Fruit fly (Drosophila melanogaster) whole organism, embryonic: Measurements from ENCODE around the gene Sps2.

Source experiments
- Atf-2 ChIP-seq: fragments of 200-800 bp; sonication (Bioruptor generic); optimal IDR thresholded peaks from 2 replicates; lab custom pipeline; 2016; ENCODE audit warnings: missing biosample characterization, missing genetic modification characterization
- CG10366 ChIP-seq: fragments of 200-800 bp; sonication (Bioruptor generic); IDR thresholded peaks from 2 replicates; pipeline ENCODE4 v1.3.6; 2022; ENCODE audit warnings: missing biosample characterization, missing genetic modification characterization
- CG11093 ChIP-seq: fragments of 200-800 bp; sonication (Bioruptor generic); IDR thresholded peaks from 3 replicates; pipeline ENCODE4 v1.3.6; 2022; ENCODE audit warnings: missing biosample characterization, missing genetic modification characterization
- CG11456 ChIP-seq: fragments of 200-800 bp; sonication (Bioruptor generic); IDR thresholded peaks from 3 replicates; pipeline ENCODE4 v1.3.6; 2022; ENCODE audit warnings: missing biosample characterization, missing genetic modification characterization
- CG12391 ChIP-seq: fragments of 200-800 bp; sonication (Bioruptor generic); optimal IDR thresholded peaks from 3 replicates; lab custom pipeline; 2018; ENCODE audit warnings: missing biosample characterization, mild to moderate bottlenecking, missing genetic modification characterization, moderate library complexity
- CG12942 ChIP-seq: fragments of 200-800 bp; sonication (Bioruptor generic); optimal IDR thresholded peaks from 3 replicates; lab custom pipeline; 2016; ENCODE audit warnings: missing biosample characterization, missing genetic modification characterization
- CG13424 ChIP-seq: fragments of 200-800 bp; sonication (Bioruptor generic); optimal IDR thresholded peaks from 2 replicates; lab custom pipeline; 2019; ENCODE audit warnings: missing biosample characterization, mild to moderate bottlenecking, missing genetic modification characterization, moderate library complexity
- CG15011 ChIP-seq: fragments of 200-800 bp; sonication (Bioruptor generic); optimal IDR thresholded peaks from 3 replicates; lab custom pipeline; 2018; ENCODE audit warnings: missing biosample characterization, mild to moderate bottlenecking, missing genetic modification characterization
- CG15269 ChIP-seq: fragments of 200-800 bp; sonication (Bioruptor generic); optimal IDR thresholded peaks from 2 replicates; lab custom pipeline; 2018; ENCODE audit warnings: missing biosample characterization, mild to moderate bottlenecking, missing genetic modification characterization, moderate library complexity
- CG17186 ChIP-seq: fragments of 200-800 bp; sonication (Bioruptor generic); optimal IDR thresholded peaks from 3 replicates; lab custom pipeline; 2017; ENCODE audit warnings: missing biosample characterization, missing genetic modification reagents, missing genetic modification characterization
- CG18476 ChIP-seq: fragments of 200-800 bp; sonication (Bioruptor generic); optimal IDR thresholded peaks from 2 replicates; lab custom pipeline; 2016; ENCODE audit warnings: missing biosample characterization, mild to moderate bottlenecking, missing genetic modification characterization
- CG2199 ChIP-seq: fragments of 200-800 bp; sonication (Bioruptor generic); IDR thresholded peaks from 3 replicates; pipeline ENCODE4 v1.3.6; 2022; ENCODE audit warnings: missing biosample characterization, missing genetic modification characterization
- CG30020 ChIP-seq: fragments of 200-800 bp; optimal IDR thresholded peaks from 2 replicates; lab custom pipeline; 2019; ENCODE audit warnings: missing biosample characterization, mild to moderate bottlenecking, missing genetic modification characterization, moderate library complexity
- CG7271 ChIP-seq: fragments of 200-800 bp; sonication (Bioruptor generic); optimal IDR thresholded peaks from 2 replicates; lab custom pipeline; 2018; ENCODE audit warnings: missing biosample characterization, mild to moderate bottlenecking, missing genetic modification characterization, moderate library complexity
- CG7556 ChIP-seq: fragments of 200-800 bp; sonication (Bioruptor generic); optimal IDR thresholded peaks from 2 replicates; lab custom pipeline; 2017; ENCODE audit warnings: missing biosample characterization, mild to moderate bottlenecking, missing genetic modification characterization
- CG7839 ChIP-seq: fragments of 200-800 bp; sonication (Bioruptor generic); optimal IDR thresholded peaks from 3 replicates; lab custom pipeline; 2018; ENCODE audit warnings: missing biosample characterization, mild to moderate bottlenecking, missing genetic modification characterization, moderate library complexity
- CG7963 ChIP-seq: fragments of 200-800 bp; sonication (Bioruptor generic); IDR thresholded peaks from 3 replicates; pipeline ENCODE4 v1.3.6; 2022; ENCODE audit warnings: missing biosample characterization, missing genetic modification characterization; ENCODE audit not compliant: partially characterized antibody
- CG8281 ChIP-seq: fragments of 200-800 bp; sonication (Bioruptor generic); optimal IDR thresholded peaks from 2 replicates; lab custom pipeline; 2018; ENCODE audit warnings: missing biosample characterization, mild to moderate bottlenecking, missing genetic modification characterization, moderate library complexity
- CG8944 ChIP-seq: fragments of 200-800 bp; sonication (Bioruptor generic); optimal IDR thresholded peaks from 3 replicates; lab custom pipeline; 2016; ENCODE audit warnings: missing biosample characterization, missing genetic modification characterization
- CG9876 ChIP-seq: fragments of 200-800 bp; sonication (Bioruptor generic); optimal IDR thresholded peaks from 2 replicates; lab custom pipeline; 2016; ENCODE audit warnings: missing biosample characterization, missing genetic modification characterization
- CoRest ChIP-seq: fragments of 200-800 bp; sonication (Bioruptor generic); optimal IDR thresholded peaks from 3 replicates; lab custom pipeline; 2018; ENCODE audit warnings: missing biosample characterization, mild to moderate bottlenecking, missing genetic modification characterization, moderate library complexity
- Fer1 ChIP-seq: fragments of 200-800 bp; sonication (Bioruptor generic); optimal IDR thresholded peaks from 2 replicates; lab custom pipeline; 2017; ENCODE audit warnings: missing biosample characterization, mild to moderate bottlenecking, missing genetic modification characterization
- HHEX ChIP-seq: fragments of 200-800 bp; sonication (Bioruptor generic); optimal IDR thresholded peaks from 3 replicates; lab custom pipeline; 2017; ENCODE audit warnings: missing biosample characterization, mild to moderate bottlenecking, missing genetic modification characterization, missing genetic modification reagents
- HmgZ ChIP-seq: fragments of 200-800 bp; sonication (Bioruptor generic); optimal IDR thresholded peaks from 2 replicates; lab custom pipeline; 2018; ENCODE audit warnings: missing biosample characterization, mild to moderate bottlenecking, missing genetic modification characterization
- Hmr ChIP-seq: fragments of 200-800 bp; sonication (Bioruptor generic); optimal IDR thresholded peaks from 3 replicates; lab custom pipeline; 2017; ENCODE audit warnings: mild to moderate bottlenecking, missing biosample characterization, missing genetic modification reagents, missing genetic modification characterization
- Hr3 ChIP-seq: fragments of 200-800 bp; sonication (Bioruptor generic); optimal IDR thresholded peaks from 3 replicates; lab custom pipeline; 2016; ENCODE audit warnings: missing biosample characterization, missing genetic modification characterization
- Hr78 ChIP-seq, 2 experiments: fragments of 200-800 bp in 1 of 2; fragments of >200 bp in 1 of 2; sonication (Bioruptor generic) in 1 of 2; optimal IDR thresholded peaks; 2 replicates each; lab custom pipeline; 2017 to 2019; ENCODE audit warnings: missing biosample characterization in 2 of 2, missing genetic modification characterization in 2 of 2, mild to moderate bottlenecking in 1 of 2, moderate library complexity in 1 of 2
- Nf-YA ChIP-seq: fragments of 200-800 bp; sonication (Bioruptor generic); IDR thresholded peaks from 2 replicates; pipeline ENCODE4 v1.3.6; 2022; ENCODE audit warnings: missing biosample characterization, missing genetic modification characterization
- Six4 ChIP-seq: fragments of 200-800 bp; sonication (Bioruptor generic); optimal IDR thresholded peaks from 2 replicates; lab custom pipeline; 2016; ENCODE audit warnings: missing biosample characterization, missing genetic modification characterization
- Sry-δ ChIP-seq: fragments of 200-800 bp; sonication (Bioruptor generic); optimal IDR thresholded peaks from 2 replicates; lab custom pipeline; 2016; ENCODE audit warnings: missing biosample characterization, missing genetic modification characterization
- Xbp1 ChIP-seq: fragments of 200-800 bp; sonication (Bioruptor generic); optimal IDR thresholded peaks from 3 replicates; lab custom pipeline; 2016; ENCODE audit warnings: missing biosample characterization, mild to moderate bottlenecking, missing genetic modification characterization
- ase ChIP-seq: fragments of 200-800 bp; sonication (Bioruptor generic); IDR thresholded peaks from 3 replicates; pipeline ENCODE4 v1.3.6; 2022; ENCODE audit warnings: missing biosample characterization, missing genetic modification characterization
- chn ChIP-seq: fragments of 200-800 bp; sonication (Bioruptor generic); optimal IDR thresholded peaks from 2 replicates; lab custom pipeline; 2016; ENCODE audit warnings: missing biosample characterization, missing genetic modification characterization
- crc ChIP-seq: fragments of 200-800 bp; sonication (Bioruptor generic); optimal IDR thresholded peaks from 2 replicates; lab custom pipeline; 2016; ENCODE audit warnings: missing biosample characterization, missing genetic modification characterization
- gcm ChIP-seq: fragments of 200-800 bp; sonication (Bioruptor generic); optimal IDR thresholded peaks from 2 replicates; lab custom pipeline; 2019; ENCODE audit warnings: missing biosample characterization, mild to moderate bottlenecking, missing genetic modification characterization, moderate library complexity
- grau ChIP-seq: fragments of 200-800 bp; optimal IDR thresholded peaks from 3 replicates; lab custom pipeline; 2019; ENCODE audit warnings: missing biosample characterization, mild to moderate bottlenecking, missing genetic modification characterization, moderate library complexity
- jigr1 ChIP-seq: fragments of 200-800 bp; sonication (Bioruptor generic); IDR thresholded peaks from 3 replicates; pipeline ENCODE4 v1.3.6; 2022; ENCODE audit warnings: missing biosample characterization, missing genetic modification characterization
- lola ChIP-seq, 3 experiments: fragments of >200 bp in 2 of 3; fragments of 200-800 bp in 1 of 3; sonication (Bioruptor generic) in 1 of 3; optimal IDR thresholded peaks; 2 replicates each; lab custom pipeline; 2017 to 2019; ENCODE audit warnings: missing biosample characterization in 3 of 3, missing genetic modification characterization in 3 of 3, mild to moderate bottlenecking in 1 of 3, moderate library complexity in 1 of 3
- nom ChIP-seq: fragments of 200-800 bp; sonication (Bioruptor generic); optimal IDR thresholded peaks from 2 replicates; lab custom pipeline; 2017; ENCODE audit warnings: missing biosample characterization, missing genetic modification characterization, mild to moderate bottlenecking, moderate library complexity, missing genetic modification reagents
- pan ChIP-seq, 4 experiments: fragments of >200 bp in 3 of 4; fragments of 200-800 bp in 1 of 4; sonication (Bioruptor generic) in 1 of 4; optimal IDR thresholded peaks in 3 of 4; IDR thresholded peaks in 1 of 4; 2 replicates each; pipeline versions ENCODE4 v1.3.6 to Lab custom; 2017 to 2022; ENCODE audit warnings: missing biosample characterization in 2 of 4, missing genetic modification characterization in 2 of 4, mixed read lengths in 1 of 4
- sqz ChIP-seq: fragments of 200-800 bp; sonication (Bioruptor generic); optimal IDR thresholded peaks from 3 replicates; lab custom pipeline; 2018; ENCODE audit warnings: missing biosample characterization, mild to moderate bottlenecking, missing genetic modification characterization
- ssp ChIP-seq: fragments of 200-800 bp; sonication (Bioruptor generic); IDR thresholded peaks from 2 replicates; pipeline ENCODE4 v1.3.6; 2022; ENCODE audit warnings: missing biosample characterization, missing genetic modification characterization
- tio ChIP-seq: fragments of 200-800 bp; sonication (Bioruptor generic); optimal IDR thresholded peaks from 2 replicates; lab custom pipeline; 2017; ENCODE audit warnings: missing biosample characterization, missing genetic modification characterization, inconsistent platforms
- toy ChIP-seq: fragments of 200-800 bp; sonication (Bioruptor generic); IDR thresholded peaks from 2 replicates; pipeline ENCODE4 v1.3.6; 2022; ENCODE audit warnings: missing biosample characterization, missing genetic modification characterization
- zfh2 ChIP-seq: fragments of 200-800 bp; sonication (Bioruptor generic); optimal IDR thresholded peaks from 2 replicates; lab custom pipeline; 2016; ENCODE audit warnings: missing biosample characterization, missing genetic modification characterization

The Sps2 gene

DNA sequence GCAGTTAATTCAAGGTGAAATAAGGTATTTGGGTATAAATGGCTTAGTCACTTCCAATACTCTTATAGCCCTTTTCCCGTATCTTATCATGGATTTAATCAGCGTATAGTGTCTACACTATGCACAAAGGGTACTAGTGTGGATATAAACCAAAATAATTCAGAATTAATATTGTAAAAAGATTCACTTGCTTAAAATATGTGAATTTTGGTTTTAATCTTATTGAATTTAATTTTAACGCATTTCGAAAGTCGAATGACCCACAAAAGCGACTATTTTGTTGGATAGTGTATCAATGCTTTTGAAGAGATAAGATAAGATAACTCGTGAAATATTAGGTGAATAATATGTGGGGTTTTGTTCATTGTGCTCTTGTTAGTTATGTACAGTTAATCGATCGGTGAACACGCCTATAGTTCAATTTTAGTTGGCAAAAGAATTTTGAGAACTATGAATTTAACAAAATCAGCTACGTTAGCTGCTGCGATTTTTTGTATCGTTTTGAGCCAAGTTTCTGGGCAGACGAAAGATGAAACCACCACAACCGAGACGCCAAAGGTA is 39.6 kb downstream of the Sps2 start, which contains the start of gene CG5096 (continued):
- peak; percentile 55 for TF ChIP-seq chn (GFP tag; lab: Kevin White, UChicago)

DNA sequence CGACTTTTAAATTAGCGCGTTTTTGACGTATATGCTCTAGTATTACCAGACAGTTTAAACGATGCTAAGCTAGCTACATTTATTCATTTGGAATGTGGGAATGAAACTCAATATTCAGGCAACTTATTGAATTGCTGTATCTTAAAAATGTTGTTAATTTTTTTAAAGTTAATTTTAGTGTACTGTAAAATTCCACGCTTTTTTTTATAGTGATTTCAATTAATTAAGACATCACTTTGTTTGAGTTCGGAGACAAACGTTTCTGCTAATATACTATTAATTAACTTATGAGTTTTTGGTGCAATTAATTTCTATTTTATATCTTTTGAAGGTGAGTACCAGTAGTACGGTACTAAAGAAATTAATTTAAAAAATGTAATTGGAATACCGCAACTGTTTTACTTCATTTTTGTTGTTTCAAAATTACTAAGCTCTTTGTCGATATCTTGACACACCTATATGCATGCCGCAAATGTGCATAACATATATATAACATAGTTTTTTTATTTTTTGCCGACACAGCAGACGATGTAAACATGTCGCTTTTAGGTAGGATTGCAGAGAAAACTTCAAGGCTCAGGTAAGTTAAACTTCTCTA is 43.9 kb downstream of the Sps2 start, which contains the start of the genes Cdk1 and mRpS7:
Cdk1 (minus strand) TSS at position 55 of the 598 bp plus-strand sequence.
mRpS7 (plus strand) TSS at position 455 of the 598 bp plus-strand sequence.
- TF ChIP-seq Hr3 (GFP tag; lab: Kevin White, UChicago) = peak; percentile 80
- TF ChIP-seq ase (GFP tag; lab: Robert Waterston, UW) = peak; percentile 60; the same call in 2 of the 3 replicates
- peak; percentile 62 for TF ChIP-seq CG12942
- peak; percentile 86 for TF ChIP-seq CG7839 (tag; lab: Kevin White, UChicago)
- peak; percentile 10 for TF ChIP-seq crc
- no peak for TF ChIP-seq CG2199 (GFP tag; lab: Robert Waterston, UW)
- peak; percentile 73 for TF ChIP-seq Hmr (GFP tag; lab: Kevin White, UChicago)
- TF ChIP-seq chn (GFP tag; lab: Kevin White, UChicago) = peak; percentile 44
- no peak for TF ChIP-seq toy (GFP tag; lab: Robert Waterston, UW)
- TF ChIP-seq Six4 = peak; percentile 48
- TF ChIP-seq CG8281 = no peak
- peak; percentile 39 for TF ChIP-seq sqz (GFP tag; lab: Kevin White, UChicago)
- peak; percentile 100 for TF ChIP-seq CG30020 (tag; lab: Kevin White, UChicago)
- TF ChIP-seq CG9876 (GFP tag; lab: Kevin White, UChicago) = no peak
- peak; percentile 65; the same call in 1 of the 3 replicates for TF ChIP-seq jigr1
- TF ChIP-seq CG8944 (GFP tag; lab: Kevin White, UChicago) = peak; percentile 42
- TF ChIP-seq CG7271 (tag; lab: Kevin White, UChicago) = peak; percentile 37
- peak; percentile 90 for TF ChIP-seq CoRest (tag; lab: Kevin White, UChicago)
- no peak for TF ChIP-seq nom (GFP tag; lab: Kevin White, UChicago)
- peak; percentile 40 for TF ChIP-seq HHEX (GFP tag; lab: Kevin White, UChicago)
- peak; percentile 51 for TF ChIP-seq HmgZ (tag; lab: Kevin White, UChicago)
- TF ChIP-seq CG13424 (tag; lab: Kevin White, UChicago) = peak; percentile 73
- TF ChIP-seq grau (tag; lab: Kevin White, UChicago) = peak; percentile 81
- peak; percentile 30 for TF ChIP-seq CG17186 (GFP tag; lab: Kevin White, UChicago)
- TF ChIP-seq Atf-2 = peak; percentile 38
- TF ChIP-seq CG10366 (GFP tag; lab: Robert Waterston, UW) = peak; percentile 69; the same call in 1 of the 2 replicates
- peak; percentile 52 for TF ChIP-seq zfh2 (GFP tag; lab: Kevin White, UChicago)
- peak; percentile 77 for TF ChIP-seq Xbp1 (GFP tag; lab: Kevin White, UChicago)
- peak; percentile 66 for TF ChIP-seq gcm
- TF ChIP-seq pan (optimal IDR thresholded peaks at IDR 0.05; lab: Kevin White, UChicago) = no peak
- peak in 1 of 2 experiments; percentile 82 for TF ChIP-seq pan (GFP tag; optimal IDR thresholded peaks at IDR 0.05 in 1 of 2, IDR thresholded peaks at IDR 0.05 in 1 of 2)
- TF ChIP-seq Hr78 (GFP tag; optimal IDR thresholded peaks at IDR 0.05; lab: Kevin White, UChicago) = no peak
- TF ChIP-seq CG18476 (GFP tag; lab: Kevin White, UChicago) = peak; percentile 64
- TF ChIP-seq ssp (GFP tag; lab: Robert Waterston, UW) = peak; percentile 71
- 0 out of 3 replicates have a peak, but pooled peaks have one; percentile 16 for TF ChIP-seq CG11093 (GFP tag; lab: Robert Waterston, UW)
- peak in 1 of 3 experiments; percentile 72 for TF ChIP-seq lola (GFP tag; optimal IDR thresholded peaks at IDR 0.05; lab: Kevin White, UChicago)
- peak; percentile 32 for TF ChIP-seq Fer1 (GFP tag; lab: Kevin White, UChicago)
- TF ChIP-seq CG15269 = peak; percentile 83
- TF ChIP-seq tio (GFP tag; lab: Kevin White, UChicago) = peak; percentile 74
- peak; percentile 41 for TF ChIP-seq CG15011 (GFP tag; lab: Kevin White, UChicago)
- TF ChIP-seq CG11456 (GFP tag; lab: Robert Waterston, UW) = peak; percentile 52; the same call in 1 of the 3 replicates
- no peak for TF ChIP-seq CG7963
- TF ChIP-seq Nf-YA (GFP tag; lab: Robert Waterston, UW) = no peak
- TF ChIP-seq Sry-δ (GFP tag; lab: Kevin White, UChicago) = peak; percentile 32
- TF ChIP-seq CG7556 (GFP tag; lab: Kevin White, UChicago) = peak; percentile 71
- peak; percentile 89 for TF ChIP-seq CG12391
